Fruit fly (Drosophila melanogaster): ENCODE data around the gene ush.

The ush gene

dm6 chr2L:520331-521000, 44.4 kb downstream of the ush start (continued):
- TF ChIP-seq CG12744 (GFP tag; optimal IDR thresholded peaks at IDR 0.05) (peak; percentile 81), exex (tag; optimal IDR thresholded peaks at IDR 0.05) (no peak), ap (GFP tag; IDR thresholded peaks at IDR 0.05) (peak; percentile 87), Six4 (GFP tag; optimal IDR thresholded peaks at IDR 0.05) (peak; percentile 87), CG7556 (GFP tag; optimal IDR thresholded peaks at IDR 0.05) (peak; percentile 87), CG32772 (GFP tag; IDR thresholded peaks at IDR 0.05) (peak; percentile 73), CG11560 (tag; IDR thresholded peaks at IDR 0.05) (no peak), CG10959 (GFP tag; IDR thresholded peaks at IDR 0.05) (peak; percentile 89), CG3407 (GFP tag; optimal IDR thresholded peaks at IDR 0.05) (peak; percentile 72), trem (tag; optimal IDR thresholded peaks at IDR 0.05) (peak; percentile 57), CG31388 (GFP tag; optimal IDR thresholded peaks at IDR 0.05) (peak; percentile 49), seq (GFP tag; IDR thresholded peaks at IDR 0.05) (peak; percentile 85), CG10565 (GFP tag; optimal IDR thresholded peaks at IDR 0.05) (peak; percentile 11), HLH3B (GFP tag; IDR thresholded peaks at IDR 0.05) (peak; percentile 92), Dip2 (GFP tag; IDR thresholded peaks at IDR 0.05) (no peak), CG1832 (GFP tag; optimal IDR thresholded peaks at IDR 0.05) (peak; percentile 51), Hey (tag; optimal IDR thresholded peaks at IDR 0.05) (no peak), CG7372 (GFP tag; IDR thresholded peaks at IDR 0.05) (peak; percentile 73), chn (GFP tag; optimal IDR thresholded peaks at IDR 0.05) (peak; percentile 89), CG11504 (tag; optimal IDR thresholded peaks at IDR 0.05) (peak; percentile 95), az2 (GFP tag; optimal IDR thresholded peaks at IDR 0.05) (peak; percentile 90), ara (GFP tag; IDR thresholded peaks at IDR 0.05) (peak; percentile 90), CG3065 (GFP tag; optimal IDR thresholded peaks at IDR 0.05) (peak; percentile 60), CG7963 (GFP tag; IDR thresholded peaks at IDR 0.05; ENCODE audit: partially characterized antibody) (no peak), gcm2 (GFP tag; optimal IDR thresholded peaks at IDR 0.05) (peak; percentile 49), Usf (GFP tag; optimal IDR thresholded peaks at IDR 0.05) (peak; percentile 54), CG16815 (GFP tag; optimal IDR thresholded peaks at IDR 0.05) (peak; percentile 73), lilli (GFP tag; optimal IDR thresholded peaks at IDR 0.05) (peak; percentile 86), Atf6 (GFP tag; IDR thresholded peaks at IDR 0.05) (no peak), MTF-1 (GFP tag; optimal IDR thresholded peaks at IDR 0.05; ENCODE audit: borderline replicate concordance) (peak; percentile 68), CG14441 (GFP tag; IDR thresholded peaks at IDR 0.05) (peak; percentile 87), ken (GFP tag; IDR thresholded peaks at IDR 0.05) (peak; percentile 90), CG12659 (GFP tag; optimal IDR thresholded peaks at IDR 0.05) (peak; percentile 83), phol (tag; optimal IDR thresholded peaks at IDR 0.05) (peak; percentile 86), CG10274 (GFP tag; optimal IDR thresholded peaks at IDR 0.05) (peak; percentile 27), Fer1 (GFP tag; optimal IDR thresholded peaks at IDR 0.05) (peak; percentile 78), ase (GFP tag; IDR thresholded peaks at IDR 0.05) (peak; percentile 88), CG9437 (GFP tag; optimal IDR thresholded peaks at IDR 0.05) (peak; percentile 66), ssp (GFP tag; IDR thresholded peaks at IDR 0.05) (peak; percentile 63), CG10147 (GFP tag; optimal IDR thresholded peaks at IDR 0.05) (peak; percentile 61), CG3163 (GFP tag; optimal IDR thresholded peaks at IDR 0.05) (peak; percentile 39), Adf1 (GFP tag; IDR thresholded peaks at IDR 0.05) (0 out of 2 replicates have a peak, but pooled peaks have one; percentile 10), HHEX (GFP tag; optimal IDR thresholded peaks at IDR 0.05) (peak; percentile 75), E2f2 (GFP tag; IDR thresholded peaks at IDR 0.05) (peak; percentile 57), jing (GFP tag; optimal IDR thresholded peaks at IDR 0.05) (peak; percentile 89), CTCF (GFP tag; optimal IDR thresholded peaks at IDR 0.05) (no peak), ERR (GFP tag; optimal IDR thresholded peaks at IDR 0.05) (peak; percentile 43), Poxn (GFP tag; IDR thresholded peaks at IDR 0.05) (0 out of 2 replicates have a peak, but pooled peaks have one; percentile 10), CG9797 (GFP tag; optimal IDR thresholded peaks at IDR 0.05) (no peak), grn (GFP tag; optimal IDR thresholded peaks at IDR 0.05) (no peak), pnt (GFP tag; optimal IDR thresholded peaks at IDR 0.05) (peak; percentile 84)

All from whole organism, embryonic.